Worm (Caenorhabditis elegans): ENCODE measurements around the gene F35B3.7.

F35B3.7 gene

ce11 chrX:17066937-17067336 is 24.1 kb upstream of the F35B3.7 start:
- TF ChIP-seq zfp-3 (GFP tag; conservative IDR thresholded peaks at IDR 0.05) (no peak), dpl-1 (GFP tag; optimal IDR thresholded peaks at IDR 0.05) (no peak), arid-1 (GFP tag; conservative IDR thresholded peaks at IDR 0.05) (no peak), daf-16 (GFP tag; optimal IDR thresholded peaks at IDR 0.05) (no peak), daf-16 (tag; optimal IDR thresholded peaks at IDR 0.05) (peak; percentile 77), fos-1 (tag; optimal IDR thresholded peaks at IDR 0.05) (no peak), lin-13 (GFP tag; optimal IDR thresholded peaks at IDR 0.05) (no peak), dve-1 (tag; optimal IDR thresholded peaks at IDR 0.05; ENCODE audit: insufficient read depth) (peak; percentile 67), dmd-9 (GFP tag; IDR thresholded peaks at IDR 0.05) (no peak), ceh-44 (GFP tag; IDR thresholded peaks at IDR 0.05) (no peak), lin-38 (GFP tag; IDR thresholded peaks at IDR 0.05) (no peak), hlh-11 (tag; optimal IDR thresholded peaks at IDR 0.05) (peak; percentile 34), nhr-28 (tag; optimal IDR thresholded peaks at IDR 0.05) (peak; percentile 51), nhr-6 (tag; optimal IDR thresholded peaks at IDR 0.05) (no peak), T20F7.1 (GFP tag; optimal IDR thresholded peaks at IDR 0.05) (no peak), hif-1 (tag; optimal IDR thresholded peaks at IDR 0.05) (no peak), unc-62 (GFP tag; optimal IDR thresholded peaks at IDR 0.05 in 1 of 2) (peak in 1 of 2 experiments; percentile 71), unc-62 (tag; optimal IDR thresholded peaks at IDR 0.05) (no peak), pqm-1 (tag; optimal IDR thresholded peaks at IDR 0.05) (peak; percentile 68), hlh-30 (tag; optimal IDR thresholded peaks at IDR 0.05; ENCODE audit: insufficient read depth) (peak; percentile 65), F44E2.7 (GFP tag; IDR thresholded peaks at IDR 0.05) (no peak), mxl-2 (GFP tag; conservative IDR thresholded peaks at IDR 0.05) (no peak), dmd-6 (GFP tag; IDR thresholded peaks at IDR 0.05) (peak; percentile 72), mdl-1 (tag; optimal IDR thresholded peaks at IDR 0.05) (peak in 1 of 2 experiments; percentile 32), daf-19 (GFP tag; conservative IDR thresholded peaks at IDR 0.05) (no peak), php-3 (GFP tag; IDR thresholded peaks at IDR 0.05) (0 out of 2 replicates have a peak, but pooled peaks have one; percentile 37)

ce11 chrX:17064820-17065219 is 21.9 kb upstream of the F35B3.7 start:
- TF ChIP-seq nhr-28 (tag; optimal IDR thresholded peaks at IDR 0.05) (peak; percentile 18), rbr-2 (tag; optimal IDR thresholded peaks at IDR 0.05) (no peak), nhr-77 (tag; optimal IDR thresholded peaks at IDR 0.05) (peak; percentile 13), daf-16 (GFP tag; optimal IDR thresholded peaks at IDR 0.05) (no peak), daf-16 (tag; optimal IDR thresholded peaks at IDR 0.05) (peak; percentile 68), aha-1 (tag) (peak; percentile 61), pha-4 (GFP tag; IDR thresholded peaks at IDR 0.05) (no peak), pha-4 (tag; optimal IDR thresholded peaks at IDR 0.05) (no peak), dmd-6 (GFP tag; IDR thresholded peaks at IDR 0.05) (peak; percentile 64), snpc-4 (tag; optimal IDR thresholded peaks at IDR 0.05) (no peak), hlh-11 (tag; optimal IDR thresholded peaks at IDR 0.05) (peak; percentile 53), daf-8 (GFP tag; IDR thresholded peaks at IDR 0.05) (no peak), dve-1 (tag; optimal IDR thresholded peaks at IDR 0.05; ENCODE audit: insufficient read depth) (peak; percentile 78), hlh-30 (tag; optimal IDR thresholded peaks at IDR 0.05; ENCODE audit: insufficient read depth) (peak; percentile 41), arid-1 (GFP tag; conservative IDR thresholded peaks at IDR 0.05) (no peak), F37D6.2 (tag; optimal IDR thresholded peaks at IDR 0.05) (no peak), ZK546.5 (tag; optimal IDR thresholded peaks at IDR 0.05) (no peak), pqm-1 (tag; optimal IDR thresholded peaks at IDR 0.05) (peak; percentile 43), mdl-1 (tag; optimal IDR thresholded peaks at IDR 0.05) (peak in 1 of 2 experiments; percentile 1)

- TF ChIP-seq mes-2 (tag; optimal IDR thresholded peaks at IDR 0.05; ENCODE audit: poor library complexity, severe bottlenecking) = no peak
- TF ChIP-seq ces-1 (GFP tag; optimal IDR thresholded peaks at IDR 0.05) = no peak
- TF ChIP-seq F26F4.8 (GFP tag; conservative IDR thresholded peaks at IDR 0.05) = no peak
- no peak for TF ChIP-seq fkh-10 (GFP tag; optimal IDR thresholded peaks at IDR 0.05)
- no peak for TF ChIP-seq Y5F2A.4 (GFP tag; optimal IDR thresholded peaks at IDR 0.05)
- TF ChIP-seq nhr-11 (tag; optimal IDR thresholded peaks at IDR 0.05) = peak; percentile 78
- TF ChIP-seq daf-16 (GFP tag; optimal IDR thresholded peaks at IDR 0.05) = no peak
- TF ChIP-seq daf-16 (tag; optimal IDR thresholded peaks at IDR 0.05) = peak; percentile 94
- peak; percentile 70 for TF ChIP-seq gei-8 (GFP tag; optimal IDR thresholded peaks at IDR 0.05)
- TF ChIP-seq mxl-2 (GFP tag; conservative IDR thresholded peaks at IDR 0.05) = peak; percentile 93
- peak; percentile 59; the same call in 1 of the 2 replicates for TF ChIP-seq lin-29 (GFP tag; IDR thresholded peaks at IDR 0.05)
- peak; percentile 42 for TF ChIP-seq nhr-102 (tag; optimal IDR thresholded peaks at IDR 0.05)
- TF ChIP-seq nhr-48 (tag; optimal IDR thresholded peaks at IDR 0.05) = peak; percentile 92
- TF ChIP-seq hlh-11 (tag; optimal IDR thresholded peaks at IDR 0.05) = peak; percentile 97
- TF ChIP-seq ceh-82 (tag; optimal IDR thresholded peaks at IDR 0.05) = no peak
- TF ChIP-seq tra-1 (GFP tag; IDR thresholded peaks at IDR 0.05) = peak; percentile 93
- peak; percentile 31 for TF ChIP-seq pqm-1 (tag; optimal IDR thresholded peaks at IDR 0.05)
- peak; percentile 63 for TF ChIP-seq lin-1 (GFP tag; IDR thresholded peaks at IDR 0.05)
- TF ChIP-seq nhr-28 (tag; optimal IDR thresholded peaks at IDR 0.05) = peak; percentile 92
These were observed 20.9 kb upstream of the F35B3.7 start for ce11 chrX:17063749-17064252.

All from whole organism, L4 larva.